Worm (Caenorhabditis elegans): ENCODE data around the gene C04E6.8.

- no peak for TF ChIP-seq elt-1 (tag; optimal IDR thresholded peaks at IDR 0.05; ENCODE audit: borderline replicate concordance, insufficient read depth)
- TF ChIP-seq nhr-28 (tag; optimal IDR thresholded peaks at IDR 0.05) = no peak
- no peak for TF ChIP-seq nhr-2 (tag; optimal IDR thresholded peaks at IDR 0.05)
- TF ChIP-seq nhr-12 (tag; optimal IDR thresholded peaks at IDR 0.05) = no peak
- no peak for TF ChIP-seq unc-62 (GFP tag; optimal IDR thresholded peaks at IDR 0.05)
- TF ChIP-seq snpc-4 (tag; optimal IDR thresholded peaks at IDR 0.05) = no peak
- no peak for TF ChIP-seq elt-3 (tag; optimal IDR thresholded peaks at IDR 0.05)
These were observed 34.1 kb upstream of the C04E6.8 start, which contains the start of gene lrpr-1 for ce11 chrV:5917707-5918106.
